Fruit fly (Drosophila melanogaster) whole organism, pupa: Measurements from ENCODE around the gene Hecw.

Experiments
- CG10348 ChIP-seq: fragments of 200-800 bp; sonication (Bioruptor generic); IDR thresholded peaks from 2 replicates; pipeline ENCODE4 v1.3.6; 2022; ENCODE audit warnings: missing biosample characterization, missing genetic modification characterization
- CG12605 ChIP-seq: fragments of 200-800 bp; sonication (Bioruptor generic); IDR thresholded peaks from 2 replicates; pipeline ENCODE4 v1.3.6; 2022; ENCODE audit warnings: missing biosample characterization, missing genetic modification characterization
- CG13204 ChIP-seq: fragments of 200-800 bp; sonication (Bioruptor generic); optimal IDR thresholded peaks from 2 replicates; lab custom pipeline; 2018; ENCODE audit warnings: missing biosample characterization, mild to moderate bottlenecking, missing genetic modification characterization, moderate library complexity
- CG14655 ChIP-seq: fragments of 200-800 bp; sonication (Bioruptor generic); optimal IDR thresholded peaks from 3 replicates; lab custom pipeline; 2017; ENCODE audit warnings: mild to moderate bottlenecking, missing biosample characterization, missing genetic modification reagents, missing genetic modification characterization
- CG15710 ChIP-seq: fragments of 200-800 bp; sonication (Bioruptor generic); optimal IDR thresholded peaks from 2 replicates; lab custom pipeline; 2018; ENCODE audit warnings: missing biosample characterization, mild to moderate bottlenecking, missing genetic modification characterization, moderate library complexity
- CG17806 ChIP-seq: fragments of 200-800 bp; sonication (Bioruptor generic); optimal IDR thresholded peaks from 2 replicates; lab custom pipeline; 2018; ENCODE audit warnings: missing biosample characterization, mild to moderate bottlenecking, missing genetic modification characterization, moderate library complexity
- CG32121 ChIP-seq: fragments of 200-800 bp; sonication (Bioruptor generic); IDR thresholded peaks from 2 replicates; pipeline ENCODE4 v1.3.6; 2022; ENCODE audit warnings: missing biosample characterization, missing genetic modification characterization
- CG34367 ChIP-seq: fragments of 200-800 bp; sonication (Bioruptor generic); optimal IDR thresholded peaks from 2 replicates; lab custom pipeline; 2018; ENCODE audit warnings: missing biosample characterization, mild to moderate bottlenecking, missing genetic modification characterization
- CG4496 ChIP-seq: fragments of 200-800 bp; sonication (Bioruptor generic); IDR thresholded peaks from 3 replicates; pipeline ENCODE4 v1.3.6; 2022; ENCODE audit warnings: missing biosample characterization, missing genetic modification characterization
- CG8159 ChIP-seq: fragments of 200-800 bp; sonication (Bioruptor generic); optimal IDR thresholded peaks from 3 replicates; lab custom pipeline; 2018; ENCODE audit warnings: missing biosample characterization, mild to moderate bottlenecking, missing genetic modification characterization, moderate library complexity
- CG8301 ChIP-seq: fragments of 200-800 bp; sonication (Bioruptor generic); optimal IDR thresholded peaks from 2 replicates; lab custom pipeline; 2018; ENCODE audit warnings: missing biosample characterization, mild to moderate bottlenecking, missing genetic modification characterization
- CG9948 ChIP-seq: fragments of 200-800 bp; sonication (Bioruptor generic); optimal IDR thresholded peaks from 2 replicates; lab custom pipeline; 2018; ENCODE audit warnings: missing biosample characterization, mild to moderate bottlenecking, missing genetic modification characterization, moderate library complexity
- D1 ChIP-seq: fragments of 200-800 bp; sonication (Bioruptor generic); optimal IDR thresholded peaks from 2 replicates; lab custom pipeline; 2018; ENCODE audit warnings: missing biosample characterization, mild to moderate bottlenecking, missing genetic modification characterization, moderate library complexity
- EcR ChIP-seq: fragments of 200-800 bp; sonication (Bioruptor generic); optimal IDR thresholded peaks from 3 replicates; lab custom pipeline; 2019; ENCODE audit warnings: missing biosample characterization, missing genetic modification characterization, mild to moderate bottlenecking, moderate library complexity, missing genetic modification reagents
- Ets98B ChIP-seq: fragments of 200-800 bp; sonication (Bioruptor generic); IDR thresholded peaks from 2 replicates; pipeline ENCODE4 v1.3.6; 2022; ENCODE audit warnings: missing biosample characterization, missing genetic modification characterization
- Pif1A ChIP-seq: fragments of 200-800 bp; sonication (Bioruptor generic); optimal IDR thresholded peaks from 3 replicates; lab custom pipeline; 2016; ENCODE audit warnings: missing biosample characterization, missing genetic modification characterization
- Pif1B ChIP-seq: fragments of 200-800 bp; sonication (Bioruptor generic); optimal IDR thresholded peaks from 3 replicates; lab custom pipeline; 2016; ENCODE audit warnings: missing biosample characterization, missing genetic modification characterization
- Snoo ChIP-seq: fragments of 200-800 bp; sonication (Bioruptor generic); optimal IDR thresholded peaks from 3 replicates; lab custom pipeline; 2017; ENCODE audit warnings: missing biosample characterization, mild to moderate bottlenecking, missing genetic modification characterization, inconsistent platforms
- fd96Ca ChIP-seq: fragments of 200-800 bp; sonication (Bioruptor generic); IDR thresholded peaks from 3 replicates; pipeline ENCODE4 v1.3.6; 2022; ENCODE audit warnings: missing biosample characterization, missing genetic modification characterization
- gl ChIP-seq: fragments of 200-800 bp; sonication (Bioruptor generic); optimal IDR thresholded peaks from 2 replicates; lab custom pipeline; 2018; ENCODE audit warnings: missing biosample characterization, mild to moderate bottlenecking, missing genetic modification characterization
- rn ChIP-seq: fragments of 200-800 bp; sonication (Bioruptor generic); IDR thresholded peaks from 2 replicates; pipeline ENCODE4 v1.3.6; 2022; ENCODE audit warnings: missing biosample characterization, missing genetic modification characterization

Gene Hecw

dm6 chrX:9582659-9583317 is 26.0 kb upstream of the Hecw start:
- TF ChIP-seq EcR (GFP tag; lab: Kevin White, UChicago): no peak
- TF ChIP-seq fd96Ca (GFP tag; lab: Robert Waterston, UW): no peak
- 0 out of 2 replicates have a peak, but pooled peaks have one; percentile 20 for TF ChIP-seq CG32121
- peak; percentile 73 for TF ChIP-seq CG8301 (tag; lab: Kevin White, UChicago)
- TF ChIP-seq CG12605 (GFP tag; lab: Robert Waterston, UW): no peak
- TF ChIP-seq CG17806 (tag; lab: Kevin White, UChicago): peak; percentile 63
- peak; percentile 28 for TF ChIP-seq gl
- peak; percentile 69 for TF ChIP-seq CG15710
- TF ChIP-seq CG4496 (GFP tag; lab: Robert Waterston, UW): peak; percentile 49; the same call in 1 of the 3 replicates
- TF ChIP-seq CG13204: no peak
- TF ChIP-seq rn (GFP tag; lab: Robert Waterston, UW): no peak
- TF ChIP-seq Snoo (tag; lab: Kevin White, UChicago): peak; percentile 53
- TF ChIP-seq Pif1B: peak; percentile 27
- no peak for TF ChIP-seq CG10348
- TF ChIP-seq CG34367: peak; percentile 68
- peak; percentile 69 for TF ChIP-seq CG9948 (tag; lab: Kevin White, UChicago)
- peak; percentile 21; the same call in 1 of the 2 replicates for TF ChIP-seq Ets98B (GFP tag; lab: Robert Waterston, UW)
- peak; percentile 34 for TF ChIP-seq Pif1A (GFP tag; lab: Kevin White, UChicago)
- TF ChIP-seq CG8159 (tag; lab: Kevin White, UChicago): peak; percentile 82
- TF ChIP-seq CG14655 (GFP tag; lab: Kevin White, UChicago): peak; percentile 82
- no peak for TF ChIP-seq D1 (tag; lab: Kevin White, UChicago)

DNA sequence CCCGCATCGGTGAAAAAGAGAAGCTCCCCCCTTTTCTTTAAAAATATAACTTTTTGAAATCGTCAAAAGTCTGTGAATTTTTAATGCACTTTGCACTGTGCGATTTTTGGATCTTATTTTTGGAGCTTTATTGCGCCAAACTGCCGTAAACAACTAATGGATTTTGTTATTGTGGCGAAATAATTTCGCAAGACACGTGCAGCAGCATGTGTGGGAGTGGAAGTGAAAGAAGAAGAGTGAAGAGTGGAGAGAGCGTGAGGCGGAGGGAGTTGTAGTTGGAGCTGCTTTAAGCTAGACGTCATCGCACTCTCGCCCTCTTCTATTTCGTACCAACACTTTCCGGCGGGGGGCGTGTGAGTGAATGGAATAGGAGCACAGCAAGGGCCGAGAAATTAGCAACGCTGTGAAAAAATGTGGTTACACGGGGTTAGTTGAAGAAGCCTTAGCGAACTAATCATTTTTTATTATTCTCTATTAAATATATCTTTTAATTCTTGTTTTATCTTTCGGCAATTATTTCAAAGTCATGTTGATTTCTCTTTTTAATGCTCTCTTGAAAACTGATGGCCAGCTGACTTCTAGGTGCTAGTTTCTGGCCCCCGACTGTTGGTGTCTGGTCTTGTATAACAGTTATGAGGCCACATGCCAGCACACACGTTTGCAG is 25.2 kb upstream of the Hecw start:
- TF ChIP-seq Snoo (tag; lab: Kevin White, UChicago) (peak; percentile 80), Pif1B (peak; percentile 90), CG12605 (GFP tag; lab: Robert Waterston, UW) (peak; percentile 93), Ets98B (GFP tag; lab: Robert Waterston, UW) (peak; percentile 93), CG13204 (peak; percentile 78), CG15710 (peak; percentile 95), D1 (tag; lab: Kevin White, UChicago) (peak; percentile 55), CG8159 (tag; lab: Kevin White, UChicago) (peak; percentile 95), CG8301 (tag; lab: Kevin White, UChicago) (peak; percentile 96), CG34367 (peak; percentile 95), CG9948 (tag; lab: Kevin White, UChicago) (peak; percentile 96), CG32121 (peak; percentile 94), CG14655 (GFP tag; lab: Kevin White, UChicago) (peak; percentile 98), CG17806 (tag; lab: Kevin White, UChicago) (peak; percentile 93), gl (peak; percentile 86), fd96Ca (GFP tag; lab: Robert Waterston, UW) (peak; percentile 95), CG4496 (GFP tag; lab: Robert Waterston, UW) (peak; percentile 97), Pif1A (GFP tag; lab: Kevin White, UChicago) (peak; percentile 88), rn (GFP tag; lab: Robert Waterston, UW) (peak; percentile 89), EcR (GFP tag; lab: Kevin White, UChicago) (peak; percentile 62), CG10348 (peak; percentile 57; the same call in 1 of the 2 replicates)
- TF ChIP-seq, all 21 proteins: peak for 21

DNA sequence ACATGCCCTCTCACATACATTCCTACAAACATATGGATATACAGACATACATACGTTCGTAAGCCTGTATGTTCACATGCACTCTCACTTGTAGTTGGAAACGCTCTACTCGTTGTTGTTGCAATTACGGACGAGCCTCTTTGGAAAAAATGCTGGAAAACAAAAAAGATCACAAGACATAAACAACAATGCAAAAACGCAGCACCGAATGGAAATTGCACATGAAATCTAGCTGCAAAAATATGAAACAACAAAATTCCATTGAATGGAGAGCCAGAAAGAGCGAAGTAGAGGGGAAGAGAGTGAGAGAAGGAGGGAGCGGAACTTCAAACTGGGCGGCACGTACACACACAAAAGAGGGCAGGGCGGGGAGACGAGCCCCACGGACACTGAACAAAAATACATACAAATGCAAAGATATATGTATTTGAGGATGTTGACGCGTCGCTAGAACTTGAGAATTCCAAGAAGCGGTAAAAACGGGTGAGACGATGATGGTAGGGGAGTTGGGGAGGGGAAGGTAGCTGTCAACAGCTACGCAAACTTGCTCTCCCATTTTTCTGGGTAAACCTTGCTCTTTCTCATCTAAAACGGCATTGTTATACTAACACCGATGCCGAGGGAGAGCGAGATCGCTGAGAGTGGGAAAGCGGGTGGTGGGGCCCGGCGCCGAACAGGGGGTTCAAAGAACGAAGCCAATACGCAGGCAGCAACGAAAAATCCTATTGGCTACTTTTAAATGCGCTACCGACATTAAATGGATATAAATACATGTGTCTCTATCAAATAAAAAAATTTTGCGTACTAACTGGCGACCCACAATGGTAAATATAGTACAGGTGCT is 24.4 kb upstream of the Hecw start:
- TF ChIP-seq CG17806 (tag; lab: Kevin White, UChicago) (peak; percentile 36), CG9948 (tag; lab: Kevin White, UChicago) (peak; percentile 69), CG13204 (no peak), CG32121 (peak; percentile 62; the same call in 1 of the 2 replicates), EcR (GFP tag; lab: Kevin White, UChicago) (peak; percentile 89), Pif1B (peak; percentile 6), CG34367 (peak; percentile 54), Ets98B (GFP tag; lab: Robert Waterston, UW) (peak; percentile 70), CG12605 (GFP tag; lab: Robert Waterston, UW) (peak; percentile 50; the same call in 1 of the 2 replicates), CG14655 (GFP tag; lab: Kevin White, UChicago) (peak; percentile 51), CG8301 (tag; lab: Kevin White, UChicago) (no peak), fd96Ca (GFP tag; lab: Robert Waterston, UW) (peak; percentile 54), CG15710 (peak; percentile 55), CG8159 (tag; lab: Kevin White, UChicago) (peak; percentile 70), D1 (tag; lab: Kevin White, UChicago) (no peak), CG4496 (GFP tag; lab: Robert Waterston, UW) (peak; percentile 56; the same call in 2 of the 3 replicates)

DNA sequence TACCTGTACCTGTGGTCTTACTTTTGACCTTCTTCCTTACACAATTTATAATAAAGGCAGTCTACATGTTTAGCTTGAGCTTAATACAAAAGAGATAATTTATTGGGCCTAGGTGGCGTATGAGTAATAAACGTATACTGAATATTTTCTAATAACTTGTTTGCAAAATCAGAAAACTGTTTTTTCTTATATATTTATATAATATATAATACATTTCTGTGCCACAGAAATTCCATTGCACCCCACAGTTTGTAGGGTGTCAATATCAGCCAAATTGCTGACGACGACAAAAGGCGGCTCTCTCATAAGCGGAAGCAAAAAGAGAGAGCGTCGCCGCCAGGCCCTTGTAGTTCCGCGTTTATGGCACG is 23.8 kb upstream of the Hecw start:
- no peak for TF ChIP-seq CG4496 (GFP tag; lab: Robert Waterston, UW)
